Worm (Caenorhabditis elegans) whole organism, young adult: Measurements from ENCODE around the gene W06G6.10.
"Not testable (repeated sequence)": the region's sequence is repeated elsewhere in the genome, so short reads cannot be mapped to it uniquely, and the experiment has no call there.

ENCODE experiments used
- B0261.1 ChIP-seq: sonication (generic microtip); optimal IDR thresholded peaks from 2 replicates; lab custom pipeline; 2016; ENCODE audit warnings: mild to moderate bottlenecking, missing genetic modification characterization, moderate library complexity, missing compliant biosample characterization
- B0336.3 ChIP-seq: fragments of 200-800 bp; sonication (Bioruptor generic); IDR thresholded peaks from 2 replicates; pipeline ENCODE4 v1.3.6; 2022; ENCODE audit warnings: missing genetic modification characterization, missing compliant biosample characterization
- D2030.7 ChIP-seq: fragments of 200-800 bp; sonication (Bioruptor generic); IDR thresholded peaks from 2 replicates; pipeline ENCODE4 v1.3.6; 2022; ENCODE audit warnings: missing genetic modification reagents, missing genetic modification characterization, missing compliant biosample characterization
- F10E7.11 ChIP-seq: sonication (generic microtip); optimal IDR thresholded peaks from 2 replicates; lab custom pipeline; 2017; ENCODE audit warnings: mild to moderate bottlenecking, missing genetic modification characterization, moderate library complexity, missing compliant biosample characterization
- F57A8.1 ChIP-seq: fragments of 200-800 bp; sonication (Bioruptor generic); optimal IDR thresholded peaks from 2 replicates; lab custom pipeline; 2018; ENCODE audit warnings: mild to moderate bottlenecking, missing genetic modification characterization, moderate library complexity, missing compliant biosample characterization
- Y67H2A.10 ChIP-seq: fragments of 200-800 bp; sonication (Bioruptor generic); conservative IDR thresholded peaks from 2 replicates; pipeline ENCODE4 v1.3.6; 2022; ENCODE audit warnings: missing genetic modification reagents, missing genetic modification characterization, missing compliant biosample characterization
- Y95B8A.8 ChIP-seq: fragments of 200-800 bp; sonication (Bioruptor generic); IDR thresholded peaks from 2 replicates; pipeline ENCODE4 v1.3.6; 2022; ENCODE audit warnings: missing genetic modification reagents, missing genetic modification characterization, missing compliant biosample characterization
- atf-7 ChIP-seq: sonication (generic microtip); optimal IDR thresholded peaks from 2 replicates; lab custom pipeline; 2017; ENCODE audit warnings: mild to moderate bottlenecking, missing genetic modification characterization, missing compliant biosample characterization
- athp-1 ChIP-seq: sonication (generic microtip); optimal IDR thresholded peaks from 2 replicates; lab custom pipeline; 2017; ENCODE audit warnings: mild to moderate bottlenecking, missing genetic modification characterization, missing compliant biosample characterization
- attf-3 ChIP-seq: fragments of 200-800 bp; sonication (Bioruptor generic); conservative IDR thresholded peaks from 2 replicates; pipeline ENCODE4 v1.3.6; 2022; ENCODE audit warnings: missing genetic modification reagents, missing genetic modification characterization, missing compliant biosample characterization
- bed-2 ChIP-seq: fragments of 200-800 bp; sonication (Bioruptor generic); IDR thresholded peaks from 2 replicates; pipeline ENCODE4 v1.3.6; 2022; ENCODE audit warnings: missing genetic modification reagents, missing genetic modification characterization, missing compliant biosample characterization
- cebp-2 ChIP-seq: fragments of 200-800 bp; sonication (Bioruptor generic); IDR thresholded peaks from 2 replicates; pipeline ENCODE4 v1.3.6; 2022; ENCODE audit warnings: missing genetic modification characterization, missing compliant biosample characterization
- ceh-100 ChIP-seq: fragments of 200-800 bp; sonication (Bioruptor generic); IDR thresholded peaks from 2 replicates; pipeline ENCODE4 v1.3.6; 2022; ENCODE audit warnings: missing genetic modification reagents, missing genetic modification characterization, missing compliant biosample characterization
- ceh-79 ChIP-seq: sonication (generic microtip); optimal IDR thresholded peaks from 2 replicates; lab custom pipeline; 2017; ENCODE audit warnings: mild to moderate bottlenecking, missing genetic modification characterization, missing compliant biosample characterization
- dpff-1 ChIP-seq: sonication (generic microtip); optimal IDR thresholded peaks from 2 replicates; lab custom pipeline; 2017; ENCODE audit warnings: mild to moderate bottlenecking, missing genetic modification characterization, missing compliant biosample characterization
- fkh-3 ChIP-seq: sonication (generic microtip); optimal IDR thresholded peaks from 2 replicates; lab custom pipeline; 2016; ENCODE audit warnings: mild to moderate bottlenecking, missing genetic modification characterization, missing compliant biosample characterization
- hlh-26 ChIP-seq: fragments of 200-800 bp; sonication (Bioruptor generic); conservative IDR thresholded peaks from 2 replicates; pipeline ENCODE4 v1.3.6; 2022; ENCODE audit warnings: missing genetic modification reagents, missing genetic modification characterization, missing compliant biosample characterization
- let-526 ChIP-seq: fragments of 200-800 bp; sonication (Bioruptor generic); IDR thresholded peaks from 2 replicates; pipeline ENCODE4 v1.3.6; 2022; ENCODE audit warnings: missing genetic modification reagents, missing genetic modification characterization, missing compliant biosample characterization
- lin-26 ChIP-seq: fragments of 200-800 bp; sonication (Bioruptor generic); IDR thresholded peaks from 2 replicates; pipeline ENCODE4 v1.3.6; 2022; ENCODE audit warnings: missing genetic modification reagents, missing genetic modification characterization, missing compliant biosample characterization
- lsl-1 ChIP-seq: fragments of 200-800 bp; sonication (Bioruptor generic); optimal IDR thresholded peaks from 2 replicates; lab custom pipeline; 2018; ENCODE audit warnings: mild to moderate bottlenecking, missing genetic modification characterization, moderate library complexity, missing compliant biosample characterization
- nfya-1 ChIP-seq: sonication (generic microtip); optimal IDR thresholded peaks from 2 replicates; lab custom pipeline; 2017; ENCODE audit warnings: antibody characterized with exemption, missing compliant biosample characterization, missing genetic modification characterization, borderline replicate concordance; ENCODE audit not compliant: insufficient read depth
- nhr-179 ChIP-seq: sonication (generic microtip); optimal IDR thresholded peaks from 2 replicates; lab custom pipeline; 2016; ENCODE audit warnings: mild to moderate bottlenecking, missing genetic modification characterization, missing compliant biosample characterization
- pbrm-1 ChIP-seq: fragments of 200-800 bp; sonication (Bioruptor generic); IDR thresholded peaks from 2 replicates; pipeline ENCODE4 v1.3.6; 2022; ENCODE audit warnings: missing genetic modification reagents, missing genetic modification characterization, missing compliant biosample characterization
- pha-4 ChIP-seq: fragments of 150-350 bp; sonication (generic microtip); optimal IDR thresholded peaks from 2 replicates; lab custom pipeline; 2014; ENCODE audit warnings: missing biosample characterization, missing genetic modification reagents, missing genetic modification characterization
- rcor-1 ChIP-seq: fragments of 200-800 bp; sonication (Bioruptor generic); IDR thresholded peaks from 2 replicates; pipeline ENCODE4 v1.3.6; 2022; ENCODE audit warnings: missing genetic modification reagents, missing genetic modification characterization, missing compliant biosample characterization
- rec-8 ChIP-seq, 2 experiments: sonication (generic microtip); optimal IDR thresholded peaks; 2 replicates each; lab custom pipeline; 2016; ENCODE audit warnings: mild to moderate bottlenecking in 2 of 2, missing genetic modification characterization in 2 of 2, missing genetic modification reagents in 2 of 2, missing genotype in 2 of 2, missing biosample characterization in 1 of 2, missing compliant biosample characterization in 1 of 2, moderate library complexity in 1 of 2
- rpc-1 ChIP-seq, 2 experiments: fragments of 150-350 bp in 1 of 2; sonication (generic microtip) in 1 of 2; optimal IDR thresholded peaks; 2 replicates each; lab custom pipeline; 2014 to 2018; ENCODE audit warnings: missing biosample characterization in 1 of 2, missing genetic modification characterization in 1 of 2, missing genetic modification reagents in 1 of 2, missing genotype in 1 of 2
- sea-2 ChIP-seq: fragments of 200-800 bp; sonication (Bioruptor generic); IDR thresholded peaks from 2 replicates; pipeline ENCODE4 v1.3.6; 2022; ENCODE audit warnings: missing genetic modification characterization, missing compliant biosample characterization
- snpc-1.3 ChIP-seq: sonication (generic microtip); optimal IDR thresholded peaks from 2 replicates; lab custom pipeline; 2017; ENCODE audit warnings: missing genetic modification characterization, mild to moderate bottlenecking, missing compliant biosample characterization, antibody characterized with exemption, moderate library complexity, missing genotype, missing genetic modification reagents; ENCODE audit not compliant: insufficient read depth
- snpc-4 ChIP-seq, 5 experiments: fragments of 150-350 bp in 1 of 5; sonication (generic microtip) in 4 of 5; optimal IDR thresholded peaks; 2 replicates each; lab custom pipeline; 2014 to 2018; ENCODE audit warnings: missing genetic modification characterization in 5 of 5, missing biosample characterization in 3 of 5, antibody characterized with exemption in 2 of 5, mild to moderate bottlenecking in 2 of 5, missing compliant biosample characterization in 2 of 5, missing genotype in 2 of 5, moderate library complexity in 2 of 5, missing genetic modification reagents in 1 of 5
- tbx-9 ChIP-seq: sonication (generic microtip); optimal IDR thresholded peaks from 2 replicates; lab custom pipeline; 2016; ENCODE audit warnings: borderline replicate concordance, missing genetic modification characterization, inconsistent platforms, missing compliant biosample characterization
- ztf-26 ChIP-seq: sonication (generic microtip); optimal IDR thresholded peaks from 2 replicates; lab custom pipeline; 2017; ENCODE audit warnings: missing genetic modification characterization, missing compliant biosample characterization

Gene W06G6.10

ce11 chrV:16668473-16668872, 21.5 kb upstream of the W06G6.10 start, which contains the start of gene F14F8.9:
F14F8.9 (minus strand) TSS chrV:16668573.
- no peak for TF ChIP-seq dpff-1 (tag; lab: Kevin White, UChicago)
- TF ChIP-seq ztf-26 = no peak
- TF ChIP-seq lsl-1 (GFP tag; lab: Kevin White, UChicago) = no peak
- TF ChIP-seq nfya-1 (tag; lab: Kevin White, UChicago) = no peak
- no peak for TF ChIP-seq Y95B8A.8 (GFP tag; lab: Robert Waterston, UW)
- no peak for TF ChIP-seq rec-8 (tag; optimal IDR thresholded peaks at IDR 0.05; lab: Kevin White, UChicago)
- TF ChIP-seq hlh-26 (GFP tag; lab: Robert Waterston, UW) = no peak
- TF ChIP-seq lin-26 (GFP tag; lab: Robert Waterston, UW) = no peak
- no peak for TF ChIP-seq tbx-9 (tag; lab: Kevin White, UChicago)
- TF ChIP-seq D2030.7 (GFP tag; lab: Robert Waterston, UW) = no peak
- TF ChIP-seq sea-2 (GFP tag; lab: Robert Waterston, UW) = no peak
- TF ChIP-seq snpc-4 (GFP tag; optimal IDR thresholded peaks at IDR 0.05; lab: Kevin White, UChicago) = no peak
- no peak for TF ChIP-seq snpc-4 (tag; optimal IDR thresholded peaks at IDR 0.05; lab: Kevin White, UChicago)
- no peak for TF ChIP-seq fkh-3 (tag; lab: Kevin White, UChicago)
- no peak for TF ChIP-seq let-526
- no peak for TF ChIP-seq F57A8.1
- TF ChIP-seq rpc-1 (optimal IDR thresholded peaks at IDR 0.05; lab: Kevin White, UChicago) = no peak
- no peak for TF ChIP-seq rpc-1 (tag; optimal IDR thresholded peaks at IDR 0.05; lab: Kevin White, UChicago)

ce11 chrV:16666647-16667046, 19.7 kb upstream of the W06G6.10 start, which contains the start of gene F14F8.14:
F14F8.14 (minus strand) TSS chrV:16666747.
- TF ChIP-seq athp-1 = no peak
- no peak for TF ChIP-seq atf-7 (tag; lab: Kevin White, UChicago)
- TF ChIP-seq lin-26 (GFP tag; lab: Robert Waterston, UW) = no peak
- no peak for TF ChIP-seq ceh-100
- no peak for TF ChIP-seq B0336.3 (GFP tag; lab: Robert Waterston, UW)
- TF ChIP-seq Y67H2A.10 (GFP tag; lab: Robert Waterston, UW) = no peak
- TF ChIP-seq attf-3 (GFP tag; lab: Robert Waterston, UW) = no peak
- TF ChIP-seq snpc-1.3 = no peak
- TF ChIP-seq bed-2 (GFP tag; lab: Robert Waterston, UW) = no peak

ce11 chrV:16660816-16661215, 13.8 kb upstream of the W06G6.10 start, which contains the start of gene Y70C5B.2:
Y70C5B.2 (minus strand) TSS chrV:16660916.
- TF ChIP-seq pbrm-1 (GFP tag; lab: Robert Waterston, UW); F10E7.11; snpc-1.3: not testable (repeated sequence)
- TF ChIP-seq, all 124 proteins: peak for 0; not testable (repeated sequence) for 124

- TF ChIP-seq B0261.1 (tag; lab: Kevin White, UChicago); nhr-179; rcor-1 (GFP tag; lab: Robert Waterston, UW): not testable (repeated sequence)
These were observed 7.2 kb upstream of the W06G6.10 start, which contains the start of gene W06G6.15 for ce11 chrV:16654242-16654641. W06G6.15 (plus strand) TSS chrV:16654542.

ce11 chrV:16649200-16649599, 2.2 kb upstream of the W06G6.10 start, which contains the start of gene W06G6.11:
W06G6.11 (minus strand) TSS chrV:16649300.
- TF ChIP-seq pha-4; cebp-2 (GFP tag; lab: Robert Waterston, UW); ceh-79 (tag; lab: Kevin White, UChicago): not testable (repeated sequence)
